Worm (Caenorhabditis elegans) whole organism, young adult: ENCODE data around the gene T23F11.11.

Experiments
- D2030.7 ChIP-seq: fragments of 200-800 bp; sonication (Bioruptor generic); IDR thresholded peaks from 2 replicates; pipeline ENCODE4 v1.3.6; 2022; ENCODE audit warnings: missing genetic modification reagents, missing genetic modification characterization, missing compliant biosample characterization
- egl-44 ChIP-seq: fragments of 200-800 bp; sonication (Bioruptor generic); IDR thresholded peaks from 2 replicates; pipeline ENCODE4 v1.3.6; 2022; ENCODE audit warnings: missing genetic modification reagents, missing genetic modification characterization, missing compliant biosample characterization
- madf-8 ChIP-seq: fragments of 200-800 bp; sonication (Bioruptor generic); conservative IDR thresholded peaks from 2 replicates; pipeline ENCODE4 v1.3.6; 2022; ENCODE audit warnings: missing genetic modification reagents, missing genetic modification characterization, missing compliant biosample characterization
- nfya-1 ChIP-seq: sonication (generic microtip); optimal IDR thresholded peaks from 2 replicates; lab custom pipeline; 2017; ENCODE audit warnings: antibody characterized with exemption, missing compliant biosample characterization, missing genetic modification characterization, borderline replicate concordance; ENCODE audit not compliant: insufficient read depth
- pha-4 ChIP-seq: fragments of 150-350 bp; sonication (generic microtip); optimal IDR thresholded peaks from 2 replicates; lab custom pipeline; 2014; ENCODE audit warnings: missing biosample characterization, missing genetic modification reagents, missing genetic modification characterization
- sea-2 ChIP-seq: fragments of 200-800 bp; sonication (Bioruptor generic); IDR thresholded peaks from 2 replicates; pipeline ENCODE4 v1.3.6; 2022; ENCODE audit warnings: missing genetic modification characterization, missing compliant biosample characterization
- snpc-4 ChIP-seq, 5 experiments: fragments of 150-350 bp in 1 of 5; sonication (generic microtip) in 4 of 5; optimal IDR thresholded peaks; 2 replicates each; lab custom pipeline; 2014 to 2018; ENCODE audit warnings: missing genetic modification characterization in 5 of 5, missing biosample characterization in 3 of 5, antibody characterized with exemption in 2 of 5, mild to moderate bottlenecking in 2 of 5, missing compliant biosample characterization in 2 of 5, missing genotype in 2 of 5, moderate library complexity in 2 of 5, missing genetic modification reagents in 1 of 5
- sptf-2 ChIP-seq: fragments of 200-800 bp; sonication (Bioruptor generic); optimal IDR thresholded peaks from 2 replicates; lab custom pipeline; 2018; ENCODE audit warnings: mild to moderate bottlenecking, missing genetic modification characterization, missing compliant biosample characterization
- unc-130 ChIP-seq: sonication (generic microtip); optimal IDR thresholded peaks from 2 replicates; lab custom pipeline; 2016; ENCODE audit warnings: missing genetic modification reagents, missing genetic modification characterization, missing compliant biosample characterization
- unc-62 ChIP-seq: fragments of 150-350 bp; optimal IDR thresholded peaks from 2 replicates; lab custom pipeline; 2014; ENCODE audit warnings: missing biosample characterization, missing genetic modification reagents, missing genetic modification characterization

- TF ChIP-seq sptf-2 (GFP tag; lab: Kevin White, UChicago) (no peak), D2030.7 (GFP tag; lab: Robert Waterston, UW) (no peak), unc-62 (no peak), sea-2 (GFP tag; lab: Robert Waterston, UW) (no peak), nfya-1 (tag; lab: Kevin White, UChicago) (no peak), snpc-4 (GFP tag; optimal IDR thresholded peaks at IDR 0.05; lab: Kevin White, UChicago) (no peak), snpc-4 (tag; optimal IDR thresholded peaks at IDR 0.05; lab: Kevin White, UChicago) (no peak), pha-4 (tag; lab: Kevin White, UChicago) (no peak), unc-130 (no peak), madf-8 (GFP tag; lab: Robert Waterston, UW) (no peak), egl-44 (no peak)
Measured at ce11 chrIII:4705207-4705606, 33.8 kb upstream of the T23F11.11 start, which contains the start of gene pgap-2.
